Fruit fly (Drosophila melanogaster) whole organism, pupa: ENCODE data around the gene Etl1.

ENCODE experiments used
- CG17806 ChIP-seq: fragments of 200-800 bp; sonication (Bioruptor generic); optimal IDR thresholded peaks from 2 replicates; lab custom pipeline; 2018; ENCODE audit warnings: missing biosample characterization, mild to moderate bottlenecking, missing genetic modification characterization, moderate library complexity
- CG32121 ChIP-seq: fragments of 200-800 bp; sonication (Bioruptor generic); IDR thresholded peaks from 2 replicates; pipeline ENCODE4 v1.3.6; 2022; ENCODE audit warnings: missing biosample characterization, missing genetic modification characterization
- CG34367 ChIP-seq: fragments of 200-800 bp; sonication (Bioruptor generic); optimal IDR thresholded peaks from 2 replicates; lab custom pipeline; 2018; ENCODE audit warnings: missing biosample characterization, mild to moderate bottlenecking, missing genetic modification characterization
- CG8159 ChIP-seq: fragments of 200-800 bp; sonication (Bioruptor generic); optimal IDR thresholded peaks from 3 replicates; lab custom pipeline; 2018; ENCODE audit warnings: missing biosample characterization, mild to moderate bottlenecking, missing genetic modification characterization, moderate library complexity
- EcR ChIP-seq: fragments of 200-800 bp; sonication (Bioruptor generic); optimal IDR thresholded peaks from 3 replicates; lab custom pipeline; 2019; ENCODE audit warnings: missing biosample characterization, missing genetic modification characterization, mild to moderate bottlenecking, moderate library complexity, missing genetic modification reagents
- Ets98B ChIP-seq: fragments of 200-800 bp; sonication (Bioruptor generic); IDR thresholded peaks from 2 replicates; pipeline ENCODE4 v1.3.6; 2022; ENCODE audit warnings: missing biosample characterization, missing genetic modification characterization
- gl ChIP-seq: fragments of 200-800 bp; sonication (Bioruptor generic); optimal IDR thresholded peaks from 2 replicates; lab custom pipeline; 2018; ENCODE audit warnings: missing biosample characterization, mild to moderate bottlenecking, missing genetic modification characterization
- rn ChIP-seq: fragments of 200-800 bp; sonication (Bioruptor generic); IDR thresholded peaks from 2 replicates; pipeline ENCODE4 v1.3.6; 2022; ENCODE audit warnings: missing biosample characterization, missing genetic modification characterization

DNA sequence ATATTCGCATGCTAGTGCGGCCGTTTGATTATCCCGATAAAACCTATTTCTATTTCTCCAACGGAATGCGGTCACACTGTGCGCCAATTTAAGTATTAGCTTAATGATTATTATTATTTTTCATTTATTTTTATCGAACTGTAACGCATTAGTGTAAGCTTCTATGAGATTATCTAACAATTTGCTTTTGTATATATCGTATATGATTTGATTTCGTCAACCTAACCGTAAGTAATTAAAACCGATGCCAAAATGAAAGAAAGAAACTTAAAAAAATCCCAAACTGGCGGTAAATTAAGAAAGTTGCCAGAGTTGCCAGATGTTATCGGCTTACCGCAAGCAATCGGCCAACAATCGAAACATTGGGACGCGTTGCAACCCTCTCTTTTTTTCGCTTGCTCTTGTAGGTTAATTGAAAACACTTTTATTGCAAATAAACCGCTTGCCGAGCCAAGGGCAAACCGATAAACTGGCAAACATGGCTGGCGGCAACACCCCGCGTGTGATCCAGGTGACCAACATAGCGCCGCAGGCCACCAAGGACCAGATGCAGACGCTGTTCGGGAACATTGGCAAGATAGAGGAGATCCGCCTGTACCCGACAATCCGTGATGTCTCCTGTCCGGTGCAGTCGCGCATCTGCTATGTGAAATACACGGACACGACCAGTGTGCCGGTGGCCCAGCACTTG lies at the start of gene Etl1, which contains the start of gene Srp54:
- TF ChIP-seq CG17806 (tag; lab: Kevin White, UChicago) (no peak), CG34367 (no peak), CG32121 (GFP tag; lab: Robert Waterston, UW) (no peak), gl (tag; lab: Kevin White, UChicago) (no peak), rn (no peak), CG8159 (tag; lab: Kevin White, UChicago) (no peak), Ets98B (GFP tag; lab: Robert Waterston, UW) (no peak), EcR (GFP tag; lab: Kevin White, UChicago) (no peak)
